Fruit fly (Drosophila melanogaster) whole organism, embryonic: ENCODE measurements around the gene CG3632.
A peak's percentile ranks its signal among the peaks of the same experiment; 100 is the strongest.

Experiments
- Ada2b ChIP-seq: fragments of 200-800 bp; sonication (Bioruptor generic); IDR thresholded peaks from 2 replicates; pipeline ENCODE4 v1.3.6; 2022; ENCODE audit warnings: missing biosample characterization, missing genetic modification characterization
- Adf1 ChIP-seq: fragments of 200-800 bp; sonication (Bioruptor generic); IDR thresholded peaks from 2 replicates; pipeline ENCODE4 v1.3.6; 2022; ENCODE audit warnings: missing biosample characterization, missing genetic modification characterization
- Atf-2 ChIP-seq: fragments of 200-800 bp; sonication (Bioruptor generic); optimal IDR thresholded peaks from 2 replicates; lab custom pipeline; 2016; ENCODE audit warnings: missing biosample characterization, missing genetic modification characterization
- Bgb ChIP-seq: fragments of 200-800 bp; sonication (Bioruptor generic); IDR thresholded peaks from 2 replicates; pipeline ENCODE4 v1.3.6; 2022; ENCODE audit warnings: missing biosample characterization, missing genetic modification characterization; ENCODE audit not compliant: partially characterized antibody
- C15 ChIP-seq: fragments of 200-800 bp; sonication (Bioruptor generic); IDR thresholded peaks from 3 replicates; pipeline ENCODE4 v1.3.6; 2022; ENCODE audit warnings: missing biosample characterization, missing genetic modification characterization
- CG1024 ChIP-seq: fragments of 200-800 bp; sonication (Bioruptor generic); IDR thresholded peaks from 2 replicates; pipeline ENCODE4 v1.3.6; 2022; ENCODE audit warnings: missing biosample characterization, missing genetic modification characterization
- CG10274 ChIP-seq: fragments of 200-800 bp; sonication (Bioruptor generic); optimal IDR thresholded peaks from 3 replicates; lab custom pipeline; 2017; ENCODE audit warnings: missing biosample characterization, mild to moderate bottlenecking, missing genetic modification characterization
- CG10565 ChIP-seq: fragments of 200-800 bp; sonication (Bioruptor generic); optimal IDR thresholded peaks from 3 replicates; lab custom pipeline; 2016; ENCODE audit warnings: missing biosample characterization, mild to moderate bottlenecking, missing genetic modification characterization
- CG11504 ChIP-seq: fragments of 200-800 bp; sonication (Bioruptor generic); optimal IDR thresholded peaks from 3 replicates; lab custom pipeline; 2019; ENCODE audit warnings: missing biosample characterization, mild to moderate bottlenecking, missing genetic modification characterization, moderate library complexity
- CG14014 ChIP-seq: fragments of 200-800 bp; sonication (Bioruptor generic); IDR thresholded peaks from 2 replicates; pipeline ENCODE4 v1.3.6; 2022; ENCODE audit warnings: missing biosample characterization, missing genetic modification characterization
- CG14050 ChIP-seq: fragments of 200-800 bp; sonication (Bioruptor generic); IDR thresholded peaks from 3 replicates; pipeline ENCODE4 v1.3.6; 2022; ENCODE audit warnings: missing biosample characterization, missing genetic modification characterization
- CG14710 ChIP-seq: fragments of 200-800 bp; sonication (Bioruptor generic); optimal IDR thresholded peaks from 3 replicates; lab custom pipeline; 2019; ENCODE audit warnings: missing biosample characterization, mild to moderate bottlenecking, missing genetic modification characterization, moderate library complexity
- CG17328 ChIP-seq: fragments of 200-800 bp; sonication (Bioruptor generic); IDR thresholded peaks from 2 replicates; pipeline ENCODE4 v1.3.6; 2022; ENCODE audit warnings: missing biosample characterization, missing genetic modification characterization
- CG33213 ChIP-seq: fragments of 200-800 bp; sonication (Bioruptor generic); optimal IDR thresholded peaks from 3 replicates; lab custom pipeline; 2016; ENCODE audit warnings: missing biosample characterization, missing genetic modification characterization
- CG4617 ChIP-seq: fragments of 200-800 bp; sonication (Bioruptor generic); optimal IDR thresholded peaks from 3 replicates; lab custom pipeline; 2016; ENCODE audit warnings: missing biosample characterization, missing genetic modification characterization, borderline replicate concordance
- CG6854 ChIP-seq: fragments of 200-800 bp; sonication (Bioruptor generic); optimal IDR thresholded peaks from 3 replicates; lab custom pipeline; 2017; ENCODE audit warnings: missing biosample characterization, mild to moderate bottlenecking, missing genetic modification characterization
- CG7839 ChIP-seq: fragments of 200-800 bp; sonication (Bioruptor generic); optimal IDR thresholded peaks from 3 replicates; lab custom pipeline; 2018; ENCODE audit warnings: missing biosample characterization, mild to moderate bottlenecking, missing genetic modification characterization, moderate library complexity
- CG9437 ChIP-seq: fragments of 200-800 bp; sonication (Bioruptor generic); optimal IDR thresholded peaks from 2 replicates; lab custom pipeline; 2018; ENCODE audit warnings: missing biosample characterization, mild to moderate bottlenecking, missing genetic modification characterization
- Dfd ChIP-seq, 2 experiments: fragments of >200 bp; optimal IDR thresholded peaks; 2 replicates each; lab custom pipeline; 2017; ENCODE audit warnings: missing biosample characterization in 2 of 2, missing genetic modification characterization in 2 of 2
- Dip2 ChIP-seq: fragments of 200-800 bp; sonication (Bioruptor generic); IDR thresholded peaks from 2 replicates; pipeline ENCODE4 v1.3.6; 2022; ENCODE audit warnings: missing biosample characterization, missing genetic modification characterization
- Dll ChIP-seq: fragments of 200-800 bp; sonication (Bioruptor generic); IDR thresholded peaks from 4 replicates; pipeline ENCODE4 v1.3.6; 2022; ENCODE audit warnings: missing biosample characterization, missing genetic modification characterization; ENCODE audit not compliant: partially characterized antibody
- HLH54F ChIP-seq: fragments of 200-800 bp; sonication (Bioruptor generic); optimal IDR thresholded peaks from 3 replicates; lab custom pipeline; 2016; ENCODE audit warnings: missing biosample characterization, missing genetic modification characterization
- Hand ChIP-seq: fragments of 200-800 bp; sonication (Bioruptor generic); optimal IDR thresholded peaks from 2 replicates; lab custom pipeline; 2017; ENCODE audit warnings: mild to moderate bottlenecking, missing biosample characterization, missing genetic modification reagents, missing genetic modification characterization
- Jarid2 ChIP-seq: fragments of 200-800 bp; sonication (Bioruptor generic); optimal IDR thresholded peaks from 3 replicates; lab custom pipeline; 2017; ENCODE audit warnings: mild to moderate bottlenecking, missing biosample characterization, missing genetic modification reagents, missing genetic modification characterization
- Nf-YA ChIP-seq: fragments of 200-800 bp; sonication (Bioruptor generic); IDR thresholded peaks from 2 replicates; pipeline ENCODE4 v1.3.6; 2022; ENCODE audit warnings: missing biosample characterization, missing genetic modification characterization
- Pdp1 ChIP-seq, 2 experiments: fragments of 200-800 bp; sonication (Bioruptor generic); optimal IDR thresholded peaks; 3 replicates each; lab custom pipeline; 2016; ENCODE audit warnings: missing biosample characterization in 2 of 2, missing genetic modification characterization in 2 of 2, mild to moderate bottlenecking in 1 of 2, moderate library complexity in 1 of 2
- Sox102F ChIP-seq: fragments of 200-800 bp; sonication (Bioruptor generic); optimal IDR thresholded peaks from 2 replicates; lab custom pipeline; 2018; ENCODE audit warnings: missing biosample characterization, mild to moderate bottlenecking, missing genetic modification characterization, moderate library complexity
- Sry-δ ChIP-seq: fragments of 200-800 bp; sonication (Bioruptor generic); optimal IDR thresholded peaks from 2 replicates; lab custom pipeline; 2016; ENCODE audit warnings: missing biosample characterization, missing genetic modification characterization
- Vsx1 ChIP-seq: fragments of 200-800 bp; sonication (Bioruptor generic); optimal IDR thresholded peaks from 2 replicates; lab custom pipeline; 2017; ENCODE audit warnings: missing biosample characterization, mild to moderate bottlenecking, missing genetic modification characterization, missing genetic modification reagents
- al ChIP-seq: fragments of 200-800 bp; sonication (Bioruptor generic); IDR thresholded peaks from 2 replicates; pipeline ENCODE4 v1.3.6; 2022; ENCODE audit warnings: missing biosample characterization, missing genetic modification characterization
- ap ChIP-seq: fragments of 200-800 bp; sonication (Bioruptor generic); IDR thresholded peaks from 2 replicates; pipeline ENCODE4 v1.3.6; 2022; ENCODE audit warnings: missing biosample characterization, missing genetic modification characterization
- ase ChIP-seq: fragments of 200-800 bp; sonication (Bioruptor generic); IDR thresholded peaks from 3 replicates; pipeline ENCODE4 v1.3.6; 2022; ENCODE audit warnings: missing biosample characterization, missing genetic modification characterization
- caup ChIP-seq: fragments of 200-800 bp; sonication (Bioruptor generic); optimal IDR thresholded peaks from 3 replicates; lab custom pipeline; 2017; ENCODE audit warnings: missing biosample characterization, mild to moderate bottlenecking, missing genetic modification characterization, moderate library complexity; ENCODE audit not compliant: severe bottlenecking
- chn ChIP-seq: fragments of 200-800 bp; sonication (Bioruptor generic); optimal IDR thresholded peaks from 2 replicates; lab custom pipeline; 2016; ENCODE audit warnings: missing biosample characterization, missing genetic modification characterization
- ewg ChIP-seq: fragments of 200-800 bp; sonication (Bioruptor generic); optimal IDR thresholded peaks from 3 replicates; lab custom pipeline; 2017; ENCODE audit warnings: mild to moderate bottlenecking, missing biosample characterization, missing genetic modification reagents, missing genetic modification characterization
- exex ChIP-seq: fragments of 200-800 bp; sonication (Bioruptor generic); optimal IDR thresholded peaks from 4 replicates; lab custom pipeline; 2018; ENCODE audit warnings: missing biosample characterization, mild to moderate bottlenecking, missing genetic modification characterization, moderate library complexity
- fd102C ChIP-seq: fragments of 200-800 bp; sonication (Bioruptor generic); optimal IDR thresholded peaks from 2 replicates; lab custom pipeline; 2018; ENCODE audit warnings: missing biosample characterization, mild to moderate bottlenecking, missing genetic modification characterization, moderate library complexity
- gcm ChIP-seq: fragments of 200-800 bp; sonication (Bioruptor generic); optimal IDR thresholded peaks from 2 replicates; lab custom pipeline; 2019; ENCODE audit warnings: missing biosample characterization, mild to moderate bottlenecking, missing genetic modification characterization, moderate library complexity
- ind ChIP-seq: fragments of 200-800 bp; sonication (Bioruptor generic); optimal IDR thresholded peaks from 3 replicates; lab custom pipeline; 2016; ENCODE audit warnings: missing biosample characterization, missing genetic modification characterization
- jigr1 ChIP-seq: fragments of 200-800 bp; sonication (Bioruptor generic); IDR thresholded peaks from 3 replicates; pipeline ENCODE4 v1.3.6; 2022; ENCODE audit warnings: missing biosample characterization, missing genetic modification characterization
- knrl ChIP-seq: fragments of 200-800 bp; sonication (Bioruptor generic); IDR thresholded peaks from 3 replicates; pipeline ENCODE4 v1.3.6; 2022; ENCODE audit warnings: missing biosample characterization, missing genetic modification characterization; ENCODE audit not compliant: partially characterized antibody
- mam ChIP-seq: fragments of 200-800 bp; sonication (Bioruptor generic); optimal IDR thresholded peaks from 3 replicates; lab custom pipeline; 2016; ENCODE audit warnings: missing biosample characterization, missing genetic modification characterization
- prd ChIP-seq, 3 experiments: fragments of >200 bp in 2 of 3; fragments of 200-800 bp in 1 of 3; sonication (Bioruptor generic) in 1 of 3; optimal IDR thresholded peaks in 2 of 3; IDR thresholded peaks in 1 of 3; 2 replicates in 2 of 3; 3 replicates in 1 of 3; pipeline versions ENCODE4 v1.3.6 to Lab custom; 2017 to 2022; ENCODE audit warnings: missing biosample characterization in 1 of 3, missing genetic modification characterization in 1 of 3
- ro ChIP-seq: fragments of 200-800 bp; sonication (Bioruptor generic); IDR thresholded peaks from 2 replicates; pipeline ENCODE4 v1.3.6; 2022; ENCODE audit warnings: missing biosample characterization, missing genetic modification characterization
- sd ChIP-seq: fragments of 200-800 bp; sonication (Bioruptor generic); optimal IDR thresholded peaks from 3 replicates; lab custom pipeline; 2018; ENCODE audit warnings: missing biosample characterization, mild to moderate bottlenecking, missing genetic modification characterization, moderate library complexity
- seq ChIP-seq: fragments of 200-800 bp; sonication (Bioruptor generic); IDR thresholded peaks from 2 replicates; pipeline ENCODE4 v1.3.6; 2022; ENCODE audit warnings: missing biosample characterization, missing genetic modification characterization
- so ChIP-seq: fragments of 200-800 bp; sonication (Bioruptor generic); IDR thresholded peaks from 3 replicates; pipeline ENCODE4 v1.3.6; 2022; ENCODE audit warnings: missing biosample characterization, missing genetic modification characterization
- tin ChIP-seq: fragments of 200-800 bp; sonication (Bioruptor generic); optimal IDR thresholded peaks from 3 replicates; lab custom pipeline; 2016; ENCODE audit warnings: missing biosample characterization, missing genetic modification characterization
- unc-4 ChIP-seq: fragments of 200-800 bp; sonication (Bioruptor generic); IDR thresholded peaks from 2 replicates; pipeline ENCODE4 v1.3.6; 2022; ENCODE audit warnings: missing biosample characterization, missing genetic modification characterization; ENCODE audit not compliant: partially characterized antibody
- usp ChIP-seq: fragments of >200 bp; optimal IDR thresholded peaks from 2 replicates; lab custom pipeline; 2017; ENCODE audit warnings: missing biosample characterization, missing genetic modification characterization
- vvl ChIP-seq: fragments of 200-800 bp; sonication (Bioruptor generic); IDR thresholded peaks from 2 replicates; pipeline ENCODE4 v1.3.6; 2022; ENCODE audit warnings: missing biosample characterization, missing genetic modification characterization

CG3632 gene

dm6 chrX:16323063-16323462, 26.6 kb downstream of the CG3632 start, which contains the start of the genes CG9917 and CG32579 (continued):
- TF ChIP-seq vvl (GFP tag; lab: Robert Waterston, UW) (peak; percentile 47; the same call in 1 of the 2 replicates), knrl (GFP tag; lab: Robert Waterston, UW) (peak; percentile 76), Sry-δ (GFP tag; lab: Kevin White, UChicago) (peak; percentile 93), CG6854 (no peak), CG1024 (no peak), Dfd (GFP tag; optimal IDR thresholded peaks at IDR 0.05; lab: Kevin White, UChicago) (no peak), Jarid2 (GFP tag; lab: Kevin White, UChicago) (no peak), mam (GFP tag; lab: Kevin White, UChicago) (no peak), Dll (GFP tag; lab: Robert Waterston, UW) (peak; percentile 77), CG11504 (tag; lab: Kevin White, UChicago) (no peak), Pdp1 (GFP tag; optimal IDR thresholded peaks at IDR 0.05; lab: Kevin White, UChicago) (peak in 1 of 2 experiments; percentile 6), Ada2b (GFP tag; lab: Robert Waterston, UW) (no peak), C15 (no peak), so (GFP tag; lab: Robert Waterston, UW) (no peak), ind (GFP tag; lab: Kevin White, UChicago) (no peak), CG10274 (GFP tag; lab: Kevin White, UChicago) (no peak), CG9437 (GFP tag; lab: Kevin White, UChicago) (no peak), Bgb (peak; percentile 90), ase (GFP tag; lab: Robert Waterston, UW) (no peak), seq (GFP tag; lab: Robert Waterston, UW) (no peak), Hand (no peak), chn (no peak), caup (GFP tag; lab: Kevin White, UChicago) (no peak), Vsx1 (GFP tag; lab: Kevin White, UChicago) (no peak), sd (tag; lab: Kevin White, UChicago) (no peak), gcm (GFP tag; lab: Kevin White, UChicago) (no peak), CG7839 (tag; lab: Kevin White, UChicago) (no peak), CG17328 (GFP tag; lab: Robert Waterston, UW) (peak; percentile 31; the same call in 1 of the 2 replicates), usp (GFP tag; lab: Kevin White, UChicago) (no peak), CG10565 (no peak), Nf-YA (GFP tag; lab: Robert Waterston, UW) (no peak), CG4617 (GFP tag; lab: Kevin White, UChicago) (peak; percentile 28), Adf1 (GFP tag; lab: Robert Waterston, UW) (peak; percentile 15; the same call in 1 of the 2 replicates), Dip2 (GFP tag; lab: Robert Waterston, UW) (no peak), al (GFP tag; lab: Robert Waterston, UW) (no peak), HLH54F (GFP tag; lab: Kevin White, UChicago) (no peak), tin (GFP tag; lab: Kevin White, UChicago) (no peak), CG14710 (tag; lab: Kevin White, UChicago) (peak; percentile 5), exex (tag; lab: Kevin White, UChicago) (no peak), ro (no peak), CG14050 (no peak), prd (optimal IDR thresholded peaks at IDR 0.05; lab: Kevin White, UChicago) (no peak), prd (GFP tag; IDR thresholded peaks at IDR 0.05; lab: Robert Waterston, UW) (no peak), Atf-2 (no peak), CG33213 (peak; percentile 18), ap (GFP tag; lab: Robert Waterston, UW) (no peak), Sox102F (GFP tag; lab: Kevin White, UChicago) (no peak), fd102C (GFP tag; lab: Kevin White, UChicago) (no peak), jigr1 (no peak), unc-4 (GFP tag; lab: Robert Waterston, UW) (peak; percentile 78), ewg (GFP tag; lab: Kevin White, UChicago) (no peak), CG14014 (GFP tag; lab: Robert Waterston, UW) (no peak)
